Fruit fly (Drosophila melanogaster): Measurements from ENCODE around the gene CalpB.

Gene CalpB

dm6 chr3L:9856430-9857218 is 31.9 kb upstream of the CalpB start:
- TF ChIP-seq CG7045 (GFP tag; optimal IDR thresholded peaks at IDR 0.05) (no peak), Hr96 (GFP tag; optimal IDR thresholded peaks at IDR 0.05) (no peak), CG7101 (tag; optimal IDR thresholded peaks at IDR 0.05) (peak; percentile 36), CG11617 (GFP tag; optimal IDR thresholded peaks at IDR 0.05) (no peak), bab1 (GFP tag; optimal IDR thresholded peaks at IDR 0.05) (peak; percentile 64), CG14711 (tag; optimal IDR thresholded peaks at IDR 0.05) (peak; percentile 30)

dm6 chr3L:9859624-9860023 is 28.9 kb upstream of the CalpB start, which contains the start of gene CG10809:
Gene CG10809 (minus strand): TSS chr3L:9859889.
- TF ChIP-seq bab1 (GFP tag; optimal IDR thresholded peaks at IDR 0.05), result peak; percentile 40
- peak; percentile 62 for TF ChIP-seq CG7101 (tag; optimal IDR thresholded peaks at IDR 0.05)
- peak; percentile 33 for TF ChIP-seq CG11617 (GFP tag; optimal IDR thresholded peaks at IDR 0.05)
- TF ChIP-seq CG7045 (GFP tag; optimal IDR thresholded peaks at IDR 0.05), result peak; percentile 7
- no peak for TF ChIP-seq CG5204 (GFP tag; optimal IDR thresholded peaks at IDR 0.05)
- peak; percentile 25 for TF ChIP-seq toe (GFP tag; optimal IDR thresholded peaks at IDR 0.05)
- TF ChIP-seq pad (GFP tag; optimal IDR thresholded peaks at IDR 0.05), result peak; percentile 15
- peak; percentile 34 for TF ChIP-seq cic (GFP tag; optimal IDR thresholded peaks at IDR 0.05)
- no peak for TF ChIP-seq kay (GFP tag; ENCODE audit: borderline replicate concordance)
- peak; percentile 31 for TF ChIP-seq CG14711 (tag; optimal IDR thresholded peaks at IDR 0.05)
- TF ChIP-seq ovo (GFP tag; optimal IDR thresholded peaks at IDR 0.05), result peak; percentile 3
- TF ChIP-seq Mnt (GFP tag; optimal IDR thresholded peaks at IDR 0.05), result peak; percentile 54
- peak; percentile 17 for TF ChIP-seq CG1620 (GFP tag; optimal IDR thresholded peaks at IDR 0.05)
- TF ChIP-seq CG33017 (tag; optimal IDR thresholded peaks at IDR 0.05), result no peak

dm6 chr3L:9863656-9864055 is 24.9 kb upstream of the CalpB start:
- TF ChIP-seq kay (GFP tag; ENCODE audit: borderline replicate concordance), result peak; percentile 90
- peak; percentile 47 for TF ChIP-seq CG12768 (GFP tag; optimal IDR thresholded peaks at IDR 0.05)
- no peak for TF ChIP-seq CG33017 (tag; optimal IDR thresholded peaks at IDR 0.05)

- TF ChIP-seq Clk (GFP tag; optimal IDR thresholded peaks at IDR 0.05) (no peak), toe (GFP tag; optimal IDR thresholded peaks at IDR 0.05) (peak; percentile 65), bab1 (GFP tag; optimal IDR thresholded peaks at IDR 0.05) (peak; percentile 34), CG11617 (GFP tag; optimal IDR thresholded peaks at IDR 0.05) (peak; percentile 18), CG1620 (GFP tag; optimal IDR thresholded peaks at IDR 0.05) (peak; percentile 36), CG14711 (tag; optimal IDR thresholded peaks at IDR 0.05) (peak; percentile 5), CG33017 (tag; optimal IDR thresholded peaks at IDR 0.05) (no peak), kay (GFP tag; ENCODE audit: borderline replicate concordance) (peak; percentile 51), cic (GFP tag; optimal IDR thresholded peaks at IDR 0.05) (no peak), Mnt (GFP tag; optimal IDR thresholded peaks at IDR 0.05) (peak; percentile 36), Crg-1 (GFP tag; optimal IDR thresholded peaks at IDR 0.05) (no peak), CG5204 (GFP tag; optimal IDR thresholded peaks at IDR 0.05) (no peak), pad (GFP tag; optimal IDR thresholded peaks at IDR 0.05) (peak; percentile 19), cnc (optimal IDR thresholded peaks at IDR 0.05) (no peak), CG7045 (GFP tag; optimal IDR thresholded peaks at IDR 0.05) (no peak), CG12768 (GFP tag; optimal IDR thresholded peaks at IDR 0.05) (no peak), tj (GFP tag; optimal IDR thresholded peaks at IDR 0.05) (peak; percentile 12), Hr96 (GFP tag; optimal IDR thresholded peaks at IDR 0.05) (no peak), CG7101 (tag; optimal IDR thresholded peaks at IDR 0.05) (peak; percentile 32)
Observed at dm6 chr3L:9864275-9865052, 24.1 kb upstream of the CalpB start, which contains the start of the genes iPLA2-VIA and Ciz1. Gene iPLA2-VIA (minus strand): TSS chr3L:9864349. Gene Ciz1 (plus strand): TSS chr3L:9864639.

- TF ChIP-seq Hr96 (GFP tag; optimal IDR thresholded peaks at IDR 0.05) (no peak), CG7045 (GFP tag; optimal IDR thresholded peaks at IDR 0.05) (no peak), CG33017 (tag; optimal IDR thresholded peaks at IDR 0.05) (no peak), CG1620 (GFP tag; optimal IDR thresholded peaks at IDR 0.05) (no peak), Crg-1 (GFP tag; optimal IDR thresholded peaks at IDR 0.05) (no peak), tj (GFP tag; optimal IDR thresholded peaks at IDR 0.05) (no peak), Clk (GFP tag; optimal IDR thresholded peaks at IDR 0.05) (no peak), kay (GFP tag; ENCODE audit: borderline replicate concordance) (no peak), ovo (GFP tag; optimal IDR thresholded peaks at IDR 0.05) (no peak)
Observed at dm6 chr3L:9865053-9865442, 23.5 kb upstream of the CalpB start.

dm6 chr3L:9872035-9872434 is 16.5 kb upstream of the CalpB start:
- TF ChIP-seq CG33017 (tag; optimal IDR thresholded peaks at IDR 0.05), result no peak
- TF ChIP-seq bab1 (GFP tag; optimal IDR thresholded peaks at IDR 0.05), result no peak
- no peak for TF ChIP-seq CG7101 (tag; optimal IDR thresholded peaks at IDR 0.05)
- TF ChIP-seq cnc (optimal IDR thresholded peaks at IDR 0.05), result no peak
- no peak for TF ChIP-seq toe (GFP tag; optimal IDR thresholded peaks at IDR 0.05)
- no peak for TF ChIP-seq CG11617 (GFP tag; optimal IDR thresholded peaks at IDR 0.05)
- no peak for TF ChIP-seq ovo (GFP tag; optimal IDR thresholded peaks at IDR 0.05)
- TF ChIP-seq pad (GFP tag; optimal IDR thresholded peaks at IDR 0.05), result no peak

Data from whole organism, adult.